Worm (Caenorhabditis elegans) whole organism, L1 larva: Measurements from ENCODE around the gene cyp-14A2.

Experiments used
- F16B12.6 ChIP-seq: fragments of 150-350 bp; optimal IDR thresholded peaks from 2 replicates; lab custom pipeline; 2014; ENCODE audit warnings: missing biosample characterization, missing genetic modification characterization
- Y116A8C.19 ChIP-seq: sonication (generic microtip); optimal IDR thresholded peaks from 2 replicates; lab custom pipeline; 2016; ENCODE audit warnings: missing compliant biosample characterization, missing genetic modification characterization, borderline replicate concordance
- alr-1 ChIP-seq: fragments of 200-800 bp; sonication (Bioruptor generic); optimal IDR thresholded peaks from 2 replicates; lab custom pipeline; 2018; ENCODE audit warnings: borderline replicate concordance, mild to moderate bottlenecking, missing genetic modification characterization, missing compliant biosample characterization
- aly-2 ChIP-seq: fragments of 150-350 bp; optimal IDR thresholded peaks from 2 replicates; lab custom pipeline; 2014; ENCODE audit warnings: missing biosample characterization, missing genetic modification characterization
- ama-1 ChIP-seq: fragments of 150-350 bp; optimal IDR thresholded peaks from 2 replicates; lab custom pipeline; 2014
- blmp-1 ChIP-seq: fragments of 150-350 bp; optimal IDR thresholded peaks from 2 replicates; lab custom pipeline; 2014; ENCODE audit warnings: missing biosample characterization, missing genetic modification characterization
- ceh-63 ChIP-seq: fragments of 200-800 bp; sonication (Bioruptor generic); optimal IDR thresholded peaks from 2 replicates; lab custom pipeline; 2018; ENCODE audit warnings: mild to moderate bottlenecking, missing genetic modification characterization, missing compliant biosample characterization
- ceh-8 ChIP-seq: fragments of 200-800 bp; sonication (Bioruptor generic); optimal IDR thresholded peaks from 2 replicates; lab custom pipeline; 2018; ENCODE audit warnings: mild to moderate bottlenecking, missing genetic modification characterization, moderate library complexity, missing compliant biosample characterization
- ceh-82 ChIP-seq, 3 experiments: fragments of 150-350 bp in 1 of 3; sonication (generic microtip) in 2 of 3; optimal IDR thresholded peaks; 2 replicates each; lab custom pipeline; 2014 to 2017; ENCODE audit warnings: missing biosample characterization in 3 of 3, missing genetic modification characterization in 3 of 3
- efl-3 ChIP-seq: fragments of 200-800 bp; sonication (Bioruptor generic); optimal IDR thresholded peaks from 2 replicates; lab custom pipeline; 2018; ENCODE audit warnings: mild to moderate bottlenecking, missing genetic modification characterization, missing compliant biosample characterization
- elt-2 ChIP-seq: sonication (generic microtip); optimal IDR thresholded peaks from 2 replicates; lab custom pipeline; 2016; ENCODE audit warnings: missing genetic modification characterization, mild to moderate bottlenecking, inconsistent platforms, missing compliant biosample characterization, missing genetic modification reagents
- elt-3 ChIP-seq, 6 experiments: fragments of 150-350 bp in 1 of 6; sonication (generic microtip); optimal IDR thresholded peaks; 2 replicates each; lab custom pipeline; 2017 to 2018; ENCODE audit warnings: missing biosample characterization in 6 of 6, missing genetic modification characterization in 6 of 6, inconsistent platforms in 1 of 6
- ets-5 ChIP-seq: fragments of 200-800 bp; sonication (Bioruptor generic); IDR thresholded peaks from 2 replicates; pipeline ENCODE4 v1.3.6; 2022; ENCODE audit warnings: missing genetic modification characterization, missing compliant biosample characterization
- fkh-4 ChIP-seq: sonication (generic microtip); optimal IDR thresholded peaks from 2 replicates; lab custom pipeline; 2016; ENCODE audit warnings: missing compliant biosample characterization, missing genetic modification characterization, borderline replicate concordance
- fkh-8 ChIP-seq: sonication (generic microtip); optimal IDR thresholded peaks from 2 replicates; lab custom pipeline; 2016; ENCODE audit warnings: mild to moderate bottlenecking, missing genetic modification characterization, missing compliant biosample characterization
- fos-1 ChIP-seq: fragments of 150-350 bp; optimal IDR thresholded peaks from 2 replicates; lab custom pipeline; 2014; ENCODE audit warnings: missing biosample characterization, missing genetic modification characterization
- hlh-17 ChIP-seq: fragments of 200-800 bp; sonication (Bioruptor generic); optimal IDR thresholded peaks from 2 replicates; lab custom pipeline; 2018; ENCODE audit warnings: missing genetic modification characterization, mild to moderate bottlenecking, missing compliant biosample characterization, moderate library complexity, borderline replicate concordance
- hlh-4 ChIP-seq: sonication (generic microtip); optimal IDR thresholded peaks from 2 replicates; lab custom pipeline; 2016; ENCODE audit warnings: mild to moderate bottlenecking, missing genetic modification characterization, missing compliant biosample characterization
- hpl-2 ChIP-seq: fragments of 150-350 bp; optimal IDR thresholded peaks from 2 replicates; lab custom pipeline; 2014; ENCODE audit warnings: missing biosample characterization, missing genetic modification reagents, missing genetic modification characterization
- isw-1 ChIP-seq: fragments of 200-800 bp; sonication (Bioruptor generic); IDR thresholded peaks from 2 replicates; pipeline ENCODE4 v1.3.6; 2022; ENCODE audit warnings: missing genetic modification characterization, missing compliant biosample characterization
- jun-1 ChIP-seq: fragments of 150-350 bp; optimal IDR thresholded peaks from 2 replicates; lab custom pipeline; 2014; ENCODE audit warnings: missing biosample characterization, missing genetic modification reagents, missing genetic modification characterization
- lin-13 ChIP-seq: fragments of 150-350 bp; optimal IDR thresholded peaks from 2 replicates; lab custom pipeline; 2014; ENCODE audit warnings: missing biosample characterization, missing genetic modification reagents, missing genetic modification characterization
- lin-14 ChIP-seq: fragments of 200-800 bp; sonication (Bioruptor generic); optimal IDR thresholded peaks from 2 replicates; lab custom pipeline; 2018; ENCODE audit warnings: mild to moderate bottlenecking, missing genetic modification characterization, moderate library complexity, missing compliant biosample characterization
- lin-15B ChIP-seq: fragments of 150-350 bp; sonication (generic microtip); optimal IDR thresholded peaks from 3 replicates; lab custom pipeline; 2014; ENCODE audit warnings: missing biosample characterization, missing genetic modification characterization
- lin-35 ChIP-seq, 2 experiments: fragments of 150-350 bp; optimal IDR thresholded peaks; 2 replicates each; lab custom pipeline; 2014; ENCODE audit warnings: missing biosample characterization in 2 of 2, missing genetic modification characterization in 2 of 2, missing genetic modification reagents in 2 of 2
- lin-39 ChIP-seq: fragments of 150-350 bp; optimal IDR thresholded peaks from 2 replicates; lab custom pipeline; 2014; ENCODE audit warnings: missing biosample characterization, missing genetic modification reagents, missing genetic modification characterization
- mab-9 ChIP-seq: fragments of 200-800 bp; sonication (Bioruptor generic); IDR thresholded peaks from 2 replicates; pipeline ENCODE4 v1.3.6; 2022; ENCODE audit warnings: missing genetic modification reagents, missing genetic modification characterization, missing compliant biosample characterization
- mdl-1 ChIP-seq, 2 experiments: fragments of 150-350 bp; optimal IDR thresholded peaks; 2 replicates each; lab custom pipeline; 2014 to 2017; ENCODE audit warnings: missing biosample characterization in 2 of 2, missing genetic modification characterization in 2 of 2, inconsistent platforms in 1 of 2
- mef-2 ChIP-seq: fragments of 150-350 bp; optimal IDR thresholded peaks from 2 replicates; lab custom pipeline; 2014; ENCODE audit warnings: missing biosample characterization, missing genetic modification characterization
- nhr-11 ChIP-seq: fragments of 150-350 bp; optimal IDR thresholded peaks from 2 replicates; lab custom pipeline; 2014; ENCODE audit warnings: missing biosample characterization, missing genetic modification characterization
- nhr-12 ChIP-seq: sonication (generic microtip); optimal IDR thresholded peaks from 2 replicates; lab custom pipeline; 2017; ENCODE audit warnings: missing biosample characterization, missing genetic modification characterization
- nhr-20 ChIP-seq: sonication (generic microtip); optimal IDR thresholded peaks from 2 replicates; lab custom pipeline; 2016; ENCODE audit warnings: mild to moderate bottlenecking, missing genetic modification characterization, missing compliant biosample characterization
- nhr-47 ChIP-seq: sonication (generic microtip); optimal IDR thresholded peaks from 2 replicates; lab custom pipeline; 2016; ENCODE audit warnings: mild to moderate bottlenecking, missing genetic modification characterization, moderate library complexity, missing compliant biosample characterization
- nhr-76 ChIP-seq: sonication (generic microtip); optimal IDR thresholded peaks from 2 replicates; lab custom pipeline; 2017; ENCODE audit warnings: missing biosample characterization, missing genetic modification characterization
- nhr-85 ChIP-seq: sonication (generic microtip); peaks from one replicate; lab custom pipeline; 2016; ENCODE audit warnings: missing genetic modification characterization, inconsistent platforms, missing compliant biosample characterization
- nhr-90 ChIP-seq: sonication (generic microtip); optimal IDR thresholded peaks from 2 replicates; lab custom pipeline; 2016; ENCODE audit warnings: mild to moderate bottlenecking, missing genetic modification characterization, missing compliant biosample characterization; ENCODE audit not compliant: poor library complexity
- pag-3 ChIP-seq: sonication (generic microtip); optimal IDR thresholded peaks from 2 replicates; lab custom pipeline; 2017; ENCODE audit warnings: missing genetic modification characterization, mild to moderate bottlenecking, missing compliant biosample characterization, antibody characterized with exemption, borderline replicate concordance; ENCODE audit not compliant: insufficient read depth
- pqm-1 ChIP-seq: sonication (generic microtip); optimal IDR thresholded peaks from 3 replicates; lab custom pipeline; 2017; ENCODE audit warnings: missing biosample characterization, missing genetic modification characterization
- snpc-4 ChIP-seq: fragments of 150-350 bp; optimal IDR thresholded peaks from 2 replicates; lab custom pipeline; 2014; ENCODE audit warnings: missing biosample characterization, missing genetic modification characterization
- sptf-1 ChIP-seq: fragments of 150-350 bp; optimal IDR thresholded peaks from 2 replicates; lab custom pipeline; 2014; ENCODE audit warnings: missing biosample characterization, missing genetic modification characterization
- tbx-2 ChIP-seq: sonication (generic microtip); optimal IDR thresholded peaks from 2 replicates; lab custom pipeline; 2016; ENCODE audit warnings: missing genetic modification characterization, missing compliant biosample characterization
- unc-30 ChIP-seq: sonication (generic microtip); optimal IDR thresholded peaks from 2 replicates; lab custom pipeline; 2017; ENCODE audit warnings: missing biosample characterization, missing genetic modification characterization
- unc-62 ChIP-seq: fragments of 150-350 bp; optimal IDR thresholded peaks from 2 replicates; lab custom pipeline; 2014; ENCODE audit warnings: missing biosample characterization, missing genetic modification reagents, missing genetic modification characterization
- vab-15 ChIP-seq: sonication (generic microtip); optimal IDR thresholded peaks from 2 replicates; lab custom pipeline; 2017; ENCODE audit warnings: missing genotype, mild to moderate bottlenecking, missing genetic modification characterization, missing compliant biosample characterization
- zag-1 ChIP-seq: fragments of 150-350 bp; optimal IDR thresholded peaks from 2 replicates; lab custom pipeline; 2014; ENCODE audit warnings: missing biosample characterization, missing genetic modification characterization
- ztf-11 ChIP-seq, 2 experiments: sonication (generic microtip); optimal IDR thresholded peaks; 2 replicates each; lab custom pipeline; 2016 to 2017; ENCODE audit warnings: missing genetic modification characterization in 2 of 2, missing biosample characterization in 1 of 2, missing compliant biosample characterization in 1 of 2

The cyp-14A2 gene

DNA sequence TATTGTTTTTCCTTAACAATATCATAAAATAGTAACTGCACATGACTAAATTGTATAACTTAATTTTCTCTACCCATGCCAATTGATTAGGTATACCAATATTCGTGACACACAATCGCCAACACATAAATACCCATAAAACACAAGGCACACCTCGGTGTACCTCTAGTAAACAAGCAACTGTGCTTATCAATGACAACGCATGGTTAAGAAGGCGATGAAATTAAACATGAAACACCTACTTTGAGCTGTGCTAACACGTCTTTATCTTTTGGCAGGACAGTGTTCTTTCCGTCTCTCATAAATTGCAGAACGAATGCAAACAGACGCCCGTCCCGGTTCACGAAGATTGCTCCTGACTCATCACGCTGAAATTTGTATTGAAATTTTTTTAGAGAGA lies 41.3 kb upstream of the cyp-14A2 start:
- TF ChIP-seq nhr-12 (no peak), elt-3 (tag; optimal IDR thresholded peaks at IDR 0.05; lab: Kevin White, UChicago) (no peak), elt-2 (peak; percentile 88), ztf-11 (tag; optimal IDR thresholded peaks at IDR 0.05; lab: Kevin White, UChicago) (no peak), mdl-1 (tag; optimal IDR thresholded peaks at IDR 0.05; lab: Kevin White, UChicago) (peak in 1 of 2 experiments; percentile 30), aly-2 (tag; lab: Kevin White, UChicago) (no peak), fkh-8 (tag; lab: Kevin White, UChicago) (no peak), mef-2 (no peak), Y116A8C.19 (no peak), lin-14 (GFP tag; lab: Kevin White, UChicago) (peak; percentile 22), nhr-11 (tag; lab: Kevin White, UChicago) (no peak), mab-9 (GFP tag; lab: Robert Waterston, UW) (no peak), ceh-8 (GFP tag; lab: Kevin White, UChicago) (no peak), nhr-85 (tag; lab: Kevin White, UChicago) (no peak), lin-15B (no peak), jun-1 (tag; lab: Kevin White, UChicago) (peak; percentile 12), nhr-90 (peak; percentile 13), nhr-76 (tag; lab: Kevin White, UChicago) (no peak), nhr-20 (peak; percentile 19), alr-1 (tag; lab: Kevin White, UChicago) (no peak), pqm-1 (tag; lab: Kevin White, UChicago) (peak; percentile 76), lin-35 (GFP tag; optimal IDR thresholded peaks at IDR 0.05; lab: Kevin White, UChicago) (peak in 1 of 2 experiments; percentile 60), unc-62 (GFP tag; lab: Kevin White, UChicago) (no peak), hlh-17 (GFP tag; lab: Kevin White, UChicago) (no peak)

DNA sequence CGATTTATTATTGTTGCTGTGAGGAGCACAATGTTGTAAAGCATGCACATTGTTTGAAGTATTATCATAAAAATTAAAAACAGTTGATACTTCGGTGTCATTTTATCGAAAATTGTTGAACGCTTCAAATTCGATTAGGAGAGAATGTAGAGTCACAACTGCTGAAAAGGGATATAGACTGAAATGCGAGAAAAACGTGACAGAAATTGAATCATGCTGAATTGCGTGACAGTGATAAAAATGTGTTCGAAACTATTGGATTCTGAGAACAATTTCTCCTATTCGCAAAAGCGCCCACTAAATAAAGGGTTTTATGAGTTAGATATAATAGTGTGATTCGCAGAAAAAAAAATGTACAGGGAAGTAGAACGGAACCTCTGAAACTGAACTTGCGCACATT lies 39.3 kb upstream of the cyp-14A2 start, which contains the start of gene srxa-8:
Gene srxa-8, minus strand, starts transcription at position 101 of the 400 bp plus-strand sequence.
- TF ChIP-seq ets-5 (GFP tag; lab: Robert Waterston, UW) (no peak), fkh-4 (tag; lab: Kevin White, UChicago) (no peak), ceh-8 (GFP tag; lab: Kevin White, UChicago) (no peak), nhr-76 (tag; lab: Kevin White, UChicago) (no peak), fkh-8 (tag; lab: Kevin White, UChicago) (no peak), mef-2 (no peak), ceh-82 (tag; optimal IDR thresholded peaks at IDR 0.05; lab: Kevin White, UChicago) (no peak)

DNA sequence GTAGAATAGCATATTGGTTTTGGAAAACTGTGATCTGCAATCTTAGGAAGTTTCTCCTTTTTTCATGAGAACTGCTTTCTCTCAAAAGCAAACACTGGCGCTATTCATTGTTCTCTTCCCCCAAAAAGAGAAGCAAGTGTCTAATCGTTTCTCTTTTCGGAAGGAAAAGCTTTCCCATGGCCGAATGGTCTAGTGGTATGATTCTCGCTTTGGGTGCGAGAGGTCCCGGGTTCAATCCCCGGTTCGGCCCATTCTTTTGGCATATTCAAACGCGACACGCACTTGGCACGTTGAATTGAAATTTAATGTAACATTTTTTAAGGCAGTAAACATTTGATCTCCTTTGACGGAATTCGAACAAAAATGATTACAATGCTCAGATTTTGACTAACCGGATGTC lies 38.4 kb upstream of the cyp-14A2 start:
- TF ChIP-seq hpl-2: no peak
- TF ChIP-seq tbx-2 (tag; lab: Kevin White, UChicago): no peak
- TF ChIP-seq fkh-8 (tag; lab: Kevin White, UChicago): no peak
- TF ChIP-seq snpc-4 (tag; lab: Kevin White, UChicago): no peak
- TF ChIP-seq nhr-85 (tag; lab: Kevin White, UChicago): no peak
- TF ChIP-seq jun-1 (tag; lab: Kevin White, UChicago): no peak
- TF ChIP-seq lin-13 (GFP tag; lab: Kevin White, UChicago): no peak
- TF ChIP-seq F16B12.6 (tag; lab: Kevin White, UChicago): no peak
- TF ChIP-seq isw-1 (GFP tag; lab: Robert Waterston, UW): no peak
- TF ChIP-seq ceh-82 (tag; optimal IDR thresholded peaks at IDR 0.05; lab: Kevin White, UChicago): no peak
- TF ChIP-seq efl-3 (GFP tag; lab: Kevin White, UChicago): no peak
- TF ChIP-seq sptf-1 (tag; lab: Kevin White, UChicago): no peak

DNA sequence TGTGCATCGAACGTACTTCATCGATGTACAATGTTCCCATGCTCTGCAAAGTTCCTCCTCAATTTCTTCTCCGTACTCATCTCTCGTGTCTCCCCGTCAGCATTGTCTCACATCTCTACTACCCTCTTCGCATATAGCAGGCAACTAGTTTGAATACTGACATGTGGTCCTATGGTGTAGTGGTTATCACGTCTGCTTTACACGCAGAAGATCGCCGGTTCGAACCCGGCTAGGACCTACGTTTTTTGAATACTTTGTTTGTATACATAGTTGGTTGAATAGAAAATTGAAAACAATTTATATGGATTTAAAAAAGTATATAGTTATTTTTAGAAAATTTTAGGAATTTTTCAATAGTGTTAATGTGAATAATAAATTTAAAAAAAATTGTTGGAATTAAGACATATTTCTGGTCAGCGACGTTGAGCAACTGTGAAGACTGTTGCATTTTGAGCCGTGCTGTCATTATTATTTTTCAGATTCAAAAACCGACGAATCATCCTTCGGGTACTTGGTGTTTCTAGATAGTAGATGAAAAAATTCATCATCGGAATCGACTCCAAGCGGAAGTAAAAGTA lies 37.5 kb upstream of the cyp-14A2 start:
- TF ChIP-seq F16B12.6 (tag; lab: Kevin White, UChicago) (no peak), hlh-4 (tag; lab: Kevin White, UChicago) (no peak), efl-3 (GFP tag; lab: Kevin White, UChicago) (no peak), zag-1 (no peak), ama-1 (lab: Kevin White, UChicago) (no peak), blmp-1 (peak; percentile 58), fos-1 (peak; percentile 71), vab-15 (tag; lab: Kevin White, UChicago) (peak; percentile 11), ceh-82 (tag; optimal IDR thresholded peaks at IDR 0.05; lab: Kevin White, UChicago) (peak; percentile 11 to 73 (median 65)), nhr-47 (peak; percentile 87), unc-30 (tag; lab: Kevin White, UChicago) (no peak), pag-3 (no peak), hpl-2 (peak; percentile 45), lin-39 (tag; lab: Kevin White, UChicago) (peak; percentile 24), lin-14 (GFP tag; lab: Kevin White, UChicago) (peak; percentile 88), lin-13 (GFP tag; lab: Kevin White, UChicago) (peak; percentile 66), ceh-63 (GFP tag; lab: Kevin White, UChicago) (no peak)
